Worm (Caenorhabditis elegans) whole organism, young adult: ENCODE results near the gene T07A5.1.

Source experiments
- C17E4.6 ChIP-seq: fragments of 200-800 bp; sonication (Bioruptor generic); IDR thresholded peaks from 2 replicates; pipeline ENCODE4 v1.3.6; 2022; ENCODE audit warnings: missing genetic modification reagents, missing genetic modification characterization, missing compliant biosample characterization
- F52B5.7 ChIP-seq: sonication (generic microtip); optimal IDR thresholded peaks from 2 replicates; lab custom pipeline; 2016; ENCODE audit warnings: mild to moderate bottlenecking, missing genetic modification characterization, missing compliant biosample characterization
- K11D2.4 ChIP-seq: fragments of 200-800 bp; sonication (Bioruptor generic); IDR thresholded peaks from 2 replicates; pipeline ENCODE4 v1.3.6; 2022; ENCODE audit warnings: missing genetic modification reagents, missing genetic modification characterization, missing compliant biosample characterization
- Y56A3A.18 ChIP-seq: fragments of 200-800 bp; sonication (Bioruptor generic); IDR thresholded peaks from 2 replicates; pipeline ENCODE4 v1.3.6; 2022; ENCODE audit warnings: missing genetic modification reagents, missing genetic modification characterization, missing compliant biosample characterization
- aptf-3 ChIP-seq: fragments of 200-800 bp; sonication (Bioruptor generic); IDR thresholded peaks from 2 replicates; pipeline ENCODE4 v1.3.6; 2022; ENCODE audit warnings: missing genetic modification characterization, missing compliant biosample characterization
- ceh-27 ChIP-seq: fragments of 200-800 bp; sonication (Bioruptor generic); optimal IDR thresholded peaks from 2 replicates; lab custom pipeline; 2018; ENCODE audit warnings: mild to moderate bottlenecking, missing genetic modification characterization, moderate library complexity, missing compliant biosample characterization
- ceh-79 ChIP-seq: sonication (generic microtip); optimal IDR thresholded peaks from 2 replicates; lab custom pipeline; 2017; ENCODE audit warnings: mild to moderate bottlenecking, missing genetic modification characterization, missing compliant biosample characterization
- dox-1 ChIP-seq: fragments of 200-800 bp; sonication (Bioruptor generic); IDR thresholded peaks from 2 replicates; pipeline ENCODE4 v1.3.6; 2022; ENCODE audit warnings: missing genetic modification reagents, missing genetic modification characterization, missing compliant biosample characterization
- dpl-1 ChIP-seq: fragments of 150-350 bp; optimal IDR thresholded peaks from 2 replicates; lab custom pipeline; 2014; ENCODE audit warnings: missing biosample characterization, missing genetic modification reagents, missing genetic modification characterization
- egl-44 ChIP-seq: fragments of 200-800 bp; sonication (Bioruptor generic); IDR thresholded peaks from 2 replicates; pipeline ENCODE4 v1.3.6; 2022; ENCODE audit warnings: missing genetic modification reagents, missing genetic modification characterization, missing compliant biosample characterization
- ets-4 ChIP-seq: fragments of 200-800 bp; sonication (Bioruptor generic); optimal IDR thresholded peaks from 2 replicates; lab custom pipeline; 2018; ENCODE audit warnings: mild to moderate bottlenecking, missing genetic modification characterization, missing compliant biosample characterization
- hmg-20 ChIP-seq: fragments of 200-800 bp; sonication (Bioruptor generic); IDR thresholded peaks from 2 replicates; pipeline ENCODE4 v1.3.6; 2022; ENCODE audit warnings: missing genetic modification reagents, missing genetic modification characterization, missing compliant biosample characterization
- hsf-1 ChIP-seq: fragments of 200-800 bp; sonication (Bioruptor generic); IDR thresholded peaks from 2 replicates; pipeline ENCODE4 v1.3.6; 2022; ENCODE audit warnings: missing genetic modification reagents, missing genetic modification characterization, missing compliant biosample characterization
- lin-26 ChIP-seq: fragments of 200-800 bp; sonication (Bioruptor generic); IDR thresholded peaks from 2 replicates; pipeline ENCODE4 v1.3.6; 2022; ENCODE audit warnings: missing genetic modification reagents, missing genetic modification characterization, missing compliant biosample characterization
- lin-54 ChIP-seq: fragments of 200-800 bp; sonication (Bioruptor generic); optimal IDR thresholded peaks from 2 replicates; lab custom pipeline; 2018; ENCODE audit warnings: mild to moderate bottlenecking, missing genetic modification characterization, missing compliant biosample characterization
- madf-8 ChIP-seq: fragments of 200-800 bp; sonication (Bioruptor generic); conservative IDR thresholded peaks from 2 replicates; pipeline ENCODE4 v1.3.6; 2022; ENCODE audit warnings: missing genetic modification reagents, missing genetic modification characterization, missing compliant biosample characterization
- nfya-2 ChIP-seq: fragments of 200-800 bp; sonication (Bioruptor generic); IDR thresholded peaks from 2 replicates; pipeline ENCODE4 v1.3.6; 2022; ENCODE audit warnings: missing genetic modification reagents, missing genetic modification characterization, missing compliant biosample characterization
- nhr-27 ChIP-seq: fragments of 200-800 bp; sonication (Bioruptor generic); optimal IDR thresholded peaks from 2 replicates; lab custom pipeline; 2018; ENCODE audit warnings: mild to moderate bottlenecking, missing genetic modification characterization, moderate library complexity, missing compliant biosample characterization
- nhr-80 ChIP-seq: sonication (generic microtip); optimal IDR thresholded peaks from 2 replicates; lab custom pipeline; 2016; ENCODE audit warnings: missing genetic modification characterization, missing compliant biosample characterization
- nhr-90 ChIP-seq: sonication (generic microtip); optimal IDR thresholded peaks from 2 replicates; lab custom pipeline; 2016; ENCODE audit warnings: missing genotype, mild to moderate bottlenecking, missing genetic modification characterization, missing compliant biosample characterization
- rcor-1 ChIP-seq: fragments of 200-800 bp; sonication (Bioruptor generic); IDR thresholded peaks from 2 replicates; pipeline ENCODE4 v1.3.6; 2022; ENCODE audit warnings: missing genetic modification reagents, missing genetic modification characterization, missing compliant biosample characterization
- rec-8 ChIP-seq, 2 experiments: sonication (generic microtip); optimal IDR thresholded peaks; 2 replicates each; lab custom pipeline; 2016; ENCODE audit warnings: mild to moderate bottlenecking in 2 of 2, missing genetic modification characterization in 2 of 2, missing genetic modification reagents in 2 of 2, missing genotype in 2 of 2, missing biosample characterization in 1 of 2, missing compliant biosample characterization in 1 of 2, moderate library complexity in 1 of 2
- repo-1 ChIP-seq: sonication (generic microtip); optimal IDR thresholded peaks from 2 replicates; lab custom pipeline; 2017; ENCODE audit warnings: mild to moderate bottlenecking, missing genetic modification characterization, missing compliant biosample characterization
- sea-2 ChIP-seq: fragments of 200-800 bp; sonication (Bioruptor generic); IDR thresholded peaks from 2 replicates; pipeline ENCODE4 v1.3.6; 2022; ENCODE audit warnings: missing genetic modification characterization, missing compliant biosample characterization
- snpc-1.3 ChIP-seq: sonication (generic microtip); optimal IDR thresholded peaks from 2 replicates; lab custom pipeline; 2017; ENCODE audit warnings: missing genetic modification characterization, mild to moderate bottlenecking, missing compliant biosample characterization, antibody characterized with exemption, moderate library complexity, missing genotype, missing genetic modification reagents; ENCODE audit not compliant: insufficient read depth
- snpc-4 ChIP-seq, 5 experiments: fragments of 150-350 bp in 1 of 5; sonication (generic microtip) in 4 of 5; optimal IDR thresholded peaks; 2 replicates each; lab custom pipeline; 2014 to 2018; ENCODE audit warnings: missing genetic modification characterization in 5 of 5, missing biosample characterization in 3 of 5, antibody characterized with exemption in 2 of 5, mild to moderate bottlenecking in 2 of 5, missing compliant biosample characterization in 2 of 5, missing genotype in 2 of 5, moderate library complexity in 2 of 5, missing genetic modification reagents in 1 of 5
- tbx-9 ChIP-seq: sonication (generic microtip); optimal IDR thresholded peaks from 2 replicates; lab custom pipeline; 2016; ENCODE audit warnings: borderline replicate concordance, missing genetic modification characterization, inconsistent platforms, missing compliant biosample characterization
- tlf-1 ChIP-seq: fragments of 200-800 bp; sonication (Bioruptor generic); optimal IDR thresholded peaks from 2 replicates; lab custom pipeline; 2018; ENCODE audit warnings: mild to moderate bottlenecking, missing genetic modification characterization, missing compliant biosample characterization
- unc-130 ChIP-seq: sonication (generic microtip); optimal IDR thresholded peaks from 2 replicates; lab custom pipeline; 2016; ENCODE audit warnings: missing genetic modification reagents, missing genetic modification characterization, missing compliant biosample characterization
- ztf-18 ChIP-seq: sonication (generic microtip); optimal IDR thresholded peaks from 2 replicates; lab custom pipeline; 2016; ENCODE audit warnings: missing genotype, mild to moderate bottlenecking, missing genetic modification characterization, missing compliant biosample characterization
- ztf-26 ChIP-seq: sonication (generic microtip); optimal IDR thresholded peaks from 2 replicates; lab custom pipeline; 2017; ENCODE audit warnings: missing genetic modification characterization, missing compliant biosample characterization

T07A5.1 gene

ce11 chrIII:10311016-10311415 is 5.0 kb upstream of the T07A5.1 start, which contains the start of gene T07A5.7:
Gene T07A5.7, minus strand, starts transcription at chrIII:10311116.
- TF ChIP-seq F52B5.7 (no peak), ceh-79 (tag; lab: Kevin White, UChicago) (no peak), tbx-9 (tag; lab: Kevin White, UChicago) (no peak), egl-44 (GFP tag; lab: Robert Waterston, UW) (no peak), lin-54 (GFP tag; lab: Kevin White, UChicago) (no peak), aptf-3 (GFP tag; lab: Robert Waterston, UW) (no peak), nfya-2 (GFP tag; lab: Robert Waterston, UW) (no peak), K11D2.4 (GFP tag; lab: Robert Waterston, UW) (no peak), rec-8 (tag; optimal IDR thresholded peaks at IDR 0.05; lab: Kevin White, UChicago) (no peak), Y56A3A.18 (GFP tag; lab: Robert Waterston, UW) (no peak), dox-1 (no peak), repo-1 (no peak), ztf-18 (no peak)

DNA sequence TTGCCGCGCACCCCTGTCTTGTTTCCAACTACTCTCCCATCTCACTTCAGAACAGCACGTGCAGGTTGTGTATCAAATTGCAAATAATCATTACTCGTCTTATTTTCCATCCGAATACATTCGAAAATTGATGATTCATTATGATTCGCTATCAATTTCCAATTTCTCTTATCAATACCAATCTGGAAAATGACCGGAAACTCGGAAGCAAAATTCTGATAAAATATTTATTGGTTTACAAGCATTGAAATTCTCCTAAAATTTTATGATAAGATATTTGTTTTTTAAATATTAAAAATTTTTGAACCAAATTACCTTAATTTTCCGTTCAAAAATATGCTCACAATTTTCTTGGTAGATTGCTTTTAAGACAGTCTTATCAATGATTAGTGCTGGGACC is 702 bp downstream of the T07A5.1 start:
- no peak for TF ChIP-seq dpl-1 (GFP tag; lab: Kevin White, UChicago)
- TF ChIP-seq nhr-80 = peak; percentile 42
- TF ChIP-seq, all 124 proteins: peak for 1

- no peak for TF ChIP-seq tlf-1 (GFP tag; lab: Kevin White, UChicago)
- TF ChIP-seq rcor-1 = no peak
- TF ChIP-seq nhr-90 = no peak
- TF ChIP-seq unc-130 = no peak
- TF ChIP-seq ets-4 (GFP tag; lab: Kevin White, UChicago) = no peak
- no peak for TF ChIP-seq ztf-26 (tag; lab: Kevin White, UChicago)
- no peak for TF ChIP-seq snpc-1.3 (tag; lab: Kevin White, UChicago)
- no peak for TF ChIP-seq madf-8
- TF ChIP-seq nhr-27 = no peak
- no peak for TF ChIP-seq sea-2 (GFP tag; lab: Robert Waterston, UW)
Measured at ce11 chrIII:10300078-10300477, 5.9 kb downstream of the T07A5.1 start, which contains the start of gene vglu-3. Gene vglu-3, plus strand, starts transcription at chrIII:10300378.

ce11 chrIII:10296904-10297303 is 9.1 kb downstream of the T07A5.1 start:
- TF ChIP-seq hmg-20 (GFP tag; lab: Robert Waterston, UW) (no peak), snpc-4 (GFP tag; optimal IDR thresholded peaks at IDR 0.05; lab: Kevin White, UChicago) (no peak), snpc-4 (tag; optimal IDR thresholded peaks at IDR 0.05; lab: Kevin White, UChicago) (peak in 2 of 4 experiments; percentile 4 to 51), hsf-1 (GFP tag; lab: Robert Waterston, UW) (no peak), C17E4.6 (no peak), lin-26 (GFP tag; lab: Robert Waterston, UW) (0 out of 2 replicates have a peak, but pooled peaks have one; percentile 23)

ce11 chrIII:10294837-10295236 is 11.2 kb downstream of the T07A5.1 start, which contains the start of gene vglu-2:
Gene vglu-2, plus strand, starts transcription at chrIII:10295137.
- no peak for TF ChIP-seq snpc-4 (GFP tag; optimal IDR thresholded peaks at IDR 0.05; lab: Kevin White, UChicago)
- TF ChIP-seq snpc-4 (tag; optimal IDR thresholded peaks at IDR 0.05; lab: Kevin White, UChicago) = peak in 2 of 4 experiments; percentile 29 to 56
- TF ChIP-seq ceh-27 = no peak
- TF ChIP-seq tlf-1 (GFP tag; lab: Kevin White, UChicago) = no peak
